Fruit fly (Drosophila melanogaster) whole organism, wandering third instar larva: ENCODE results near the gene Spec2.

Source experiments
- CG32264 ChIP-seq: fragments of 200-800 bp; sonication (Bioruptor generic); optimal IDR thresholded peaks from 2 replicates; lab custom pipeline; 2016; ENCODE audit warnings: missing biosample characterization, missing genetic modification characterization
- CG9705 ChIP-seq: fragments of 200-800 bp; sonication (Bioruptor generic); optimal IDR thresholded peaks from 2 replicates; lab custom pipeline; 2018; ENCODE audit warnings: missing biosample characterization, mild to moderate bottlenecking, missing genetic modification characterization
- CrebA ChIP-seq: fragments of 200-800 bp; sonication (Bioruptor generic); optimal IDR thresholded peaks from 2 replicates; lab custom pipeline; 2016; ENCODE audit warnings: missing biosample characterization, mild to moderate bottlenecking, missing genetic modification characterization, borderline replicate concordance
- Dfd ChIP-seq: fragments of >200 bp; optimal IDR thresholded peaks from 2 replicates; lab custom pipeline; 2017; ENCODE audit warnings: missing biosample characterization, missing genetic modification characterization
- Dif ChIP-seq: fragments of 200-275, 200-300 bp; sonication (Bioruptor generic); optimal IDR thresholded peaks from 2 replicates; lab custom pipeline; 2018; ENCODE audit warnings: missing biosample characterization, missing genetic modification characterization; ENCODE audit not compliant: partially characterized antibody
- HLH106 ChIP-seq: fragments of 200-800 bp; optimal IDR thresholded peaks from 3 replicates; lab custom pipeline; 2019; ENCODE audit warnings: missing biosample characterization, mild to moderate bottlenecking, missing genetic modification characterization, moderate library complexity
- Hnf4 ChIP-seq: fragments of 200-800 bp; sonication (Bioruptor generic); optimal IDR thresholded peaks from 2 replicates; lab custom pipeline; 2016; ENCODE audit warnings: missing biosample characterization, mild to moderate bottlenecking, missing genetic modification characterization
- Hr78 ChIP-seq: fragments of >200 bp; optimal IDR thresholded peaks from 2 replicates; lab custom pipeline; 2017; ENCODE audit warnings: missing biosample characterization, missing genetic modification characterization
- Hr83 ChIP-seq: fragments of 200-300 bp; sonication (Bioruptor generic); optimal IDR thresholded peaks from 2 replicates; lab custom pipeline; 2016; ENCODE audit warnings: missing biosample characterization, mild to moderate bottlenecking, missing genetic modification characterization, moderate library complexity; ENCODE audit not compliant: poor library complexity, severe bottlenecking
- Mio ChIP-seq: sonication (Bioruptor generic); optimal IDR thresholded peaks from 2 replicates; lab custom pipeline; 2016; ENCODE audit warnings: missing biosample characterization, missing genetic modification characterization
- Myc ChIP-seq: fragments of >200 bp; optimal IDR thresholded peaks from 2 replicates; lab custom pipeline; 2017
- OdsH ChIP-seq: fragments of 200-800 bp; sonication (Bioruptor generic); optimal IDR thresholded peaks from 2 replicates; lab custom pipeline; 2016; ENCODE audit warnings: missing biosample characterization, mild to moderate bottlenecking, missing genetic modification characterization
- Rel ChIP-seq, 2 experiments: fragments of 200-800 bp; sonication (Bioruptor generic) in 1 of 2; optimal IDR thresholded peaks; 2 replicates in 1 of 2; 3 replicates in 1 of 2; lab custom pipeline; 2016 to 2019; ENCODE audit warnings: mild to moderate bottlenecking in 2 of 2, missing biosample characterization in 2 of 2, missing genetic modification characterization in 2 of 2, moderate library complexity in 1 of 2
- Sp1 ChIP-seq: fragments of 200-800 bp; sonication (Bioruptor generic); optimal IDR thresholded peaks from 3 replicates; lab custom pipeline; 2019; ENCODE audit warnings: missing biosample characterization, mild to moderate bottlenecking, missing genetic modification characterization, moderate library complexity
- Vsx2 ChIP-seq: fragments of 200-300, 225-300 bp; sonication (Bioruptor generic); optimal IDR thresholded peaks from 2 replicates; lab custom pipeline; 2018; ENCODE audit warnings: missing biosample characterization, missing genetic modification characterization; ENCODE audit not compliant: partially characterized antibody
- br ChIP-seq: fragments of 200-800 bp; sonication (Bioruptor generic); optimal IDR thresholded peaks from 2 replicates; lab custom pipeline; 2016; ENCODE audit warnings: missing biosample characterization, missing genetic modification characterization
- brk ChIP-seq: fragments of 200-800 bp; sonication (Bioruptor generic); optimal IDR thresholded peaks from 2 replicates; lab custom pipeline; 2016; ENCODE audit warnings: missing biosample characterization, mild to moderate bottlenecking, missing genetic modification characterization
- dl ChIP-seq, 2 experiments: fragments of 175-275, 200-275 bp in 1 of 2; fragments of 200-275 bp in 1 of 2; sonication (Bioruptor generic); optimal IDR thresholded peaks; lab custom pipeline; 2018; ENCODE audit warnings: mild to moderate bottlenecking in 2 of 2, missing biosample characterization in 2 of 2, missing genetic modification characterization in 2 of 2, moderate library complexity in 2 of 2; ENCODE audit not compliant: partially characterized antibody in 2 of 2, insufficient read depth in 1 of 2
- dsf ChIP-seq: sonication (Bioruptor generic); optimal IDR thresholded peaks from 2 replicates; lab custom pipeline; 2016; ENCODE audit warnings: missing biosample characterization, missing genetic modification characterization, borderline replicate concordance
- ey ChIP-seq: fragments of 200-800 bp; sonication (Bioruptor generic); optimal IDR thresholded peaks from 2 replicates; lab custom pipeline; 2016; ENCODE audit warnings: missing biosample characterization, missing genetic modification characterization
- foxo ChIP-seq, 2 experiments: fragments of 200-800 bp; sonication (Bioruptor generic); optimal IDR thresholded peaks; 2 replicates in 1 of 2; 3 replicates in 1 of 2; lab custom pipeline; 2016 to 2017; ENCODE audit warnings: missing biosample characterization in 2 of 2, missing genetic modification characterization in 2 of 2
- fru ChIP-seq: fragments of 200-800 bp; sonication (Bioruptor generic); optimal IDR thresholded peaks from 3 replicates; lab custom pipeline; 2016; ENCODE audit warnings: missing biosample characterization, mild to moderate bottlenecking, missing genetic modification characterization
- h ChIP-seq: fragments of 200-800 bp; sonication (Bioruptor generic); optimal IDR thresholded peaks from 3 replicates; lab custom pipeline; 2016; ENCODE audit warnings: missing biosample characterization, mild to moderate bottlenecking, missing genetic modification characterization
- jim ChIP-seq: fragments of 175-275, 200-325 bp; sonication (Bioruptor generic); optimal IDR thresholded peaks from 2 replicates; lab custom pipeline; 2016; ENCODE audit warnings: missing biosample characterization, mild to moderate bottlenecking, missing genetic modification characterization
- lola ChIP-seq: fragments of >200 bp; optimal IDR thresholded peaks from 2 replicates; lab custom pipeline; 2017; ENCODE audit warnings: missing biosample characterization, missing genetic modification characterization
- pan ChIP-seq: fragments of >200 bp; optimal IDR thresholded peaks from 2 replicates; lab custom pipeline; 2017
- psq ChIP-seq: fragments of 200-800 bp; sonication (Bioruptor generic); optimal IDR thresholded peaks from 3 replicates; lab custom pipeline; 2017; ENCODE audit warnings: missing biosample characterization, mild to moderate bottlenecking, missing genetic modification characterization, moderate library complexity
- rgr ChIP-seq: fragments of 200-800 bp; sonication (Bioruptor generic); optimal IDR thresholded peaks from 3 replicates; lab custom pipeline; 2016; ENCODE audit warnings: missing biosample characterization, mild to moderate bottlenecking, missing genetic modification characterization
- sv ChIP-seq: fragments of 200-800 bp; sonication (Bioruptor generic); optimal IDR thresholded peaks from 3 replicates; lab custom pipeline; 2016; ENCODE audit warnings: missing biosample characterization, missing genetic modification characterization
- tai ChIP-seq: sonication (Bioruptor generic); optimal IDR thresholded peaks from 2 replicates; lab custom pipeline; 2016; ENCODE audit warnings: missing biosample characterization, missing genetic modification characterization
- woc ChIP-seq: sonication (Bioruptor generic); optimal IDR thresholded peaks from 2 replicates; lab custom pipeline; 2016; ENCODE audit warnings: missing biosample characterization, mild to moderate bottlenecking, missing genetic modification characterization

Gene Spec2

dm6 chr3R:5601044-5601523 is 22.8 kb downstream of the Spec2 start, which contains the start of the genes kra and SecS:
kra (minus strand) TSS chr3R:5601136.
SecS (plus strand) TSS chr3R:5601433.
- TF ChIP-seq Mio (GFP tag; lab: Kevin White, UChicago) (no peak), HLH106 (peak; percentile 64), Vsx2 (no peak), Dif (GFP tag; lab: Kevin White, UChicago) (peak; percentile 33), woc (GFP tag; lab: Kevin White, UChicago) (peak; percentile 46), Rel (GFP tag; optimal IDR thresholded peaks at IDR 0.05; lab: Kevin White, UChicago) (peak; percentile 42), Rel (tag; optimal IDR thresholded peaks at IDR 0.05; lab: Kevin White, UChicago) (peak; percentile 17), dsf (peak; percentile 58), Hnf4 (GFP tag; lab: Kevin White, UChicago) (peak; percentile 71), h (peak; percentile 60), rgr (GFP tag; lab: Kevin White, UChicago) (peak; percentile 69), tai (GFP tag; lab: Kevin White, UChicago) (no peak), CG9705 (GFP tag; lab: Kevin White, UChicago) (peak; percentile 40), OdsH (GFP tag; lab: Kevin White, UChicago) (peak; percentile 56), sv (GFP tag; lab: Kevin White, UChicago) (peak; percentile 50), fru (GFP tag; lab: Kevin White, UChicago) (peak; percentile 69), ey (peak; percentile 63), br (GFP tag; lab: Kevin White, UChicago) (peak; percentile 72), Dfd (GFP tag; lab: Kevin White, UChicago) (no peak), Sp1 (GFP tag; lab: Kevin White, UChicago) (peak; percentile 64), foxo (GFP tag; optimal IDR thresholded peaks at IDR 0.05; lab: Kevin White, UChicago) (peak in 1 of 2 experiments; percentile 77), Hr83 (GFP tag; lab: Kevin White, UChicago) (peak; percentile 68), dl (GFP tag; optimal IDR thresholded peaks at IDR 0.05; lab: Kevin White, UChicago; ENCODE audit: insufficient read depth in 1 of 2, partially characterized antibody in 2 of 2) (no peak)

- peak; percentile 96 for TF ChIP-seq psq (GFP tag; lab: Kevin White, UChicago)
- peak; percentile 8 to 39 for TF ChIP-seq dl (GFP tag; optimal IDR thresholded peaks at IDR 0.05; lab: Kevin White, UChicago; ENCODE audit: insufficient read depth in 1 of 2, partially characterized antibody in 2 of 2)
- TF ChIP-seq Hnf4 (GFP tag; lab: Kevin White, UChicago): peak; percentile 76
- peak; percentile 10 to 71 for TF ChIP-seq foxo (GFP tag; optimal IDR thresholded peaks at IDR 0.05; lab: Kevin White, UChicago)
- no peak for TF ChIP-seq dsf
- peak; percentile 71 for TF ChIP-seq Hr83 (GFP tag; lab: Kevin White, UChicago)
- peak; percentile 50 for TF ChIP-seq CG32264
- peak; percentile 35 for TF ChIP-seq Sp1 (GFP tag; lab: Kevin White, UChicago)
- peak; percentile 22 for TF ChIP-seq Myc (lab: Kevin White, UChicago)
- peak; percentile 75 for TF ChIP-seq brk (GFP tag; lab: Kevin White, UChicago)
- TF ChIP-seq h: peak; percentile 65
- TF ChIP-seq Rel (GFP tag; optimal IDR thresholded peaks at IDR 0.05; lab: Kevin White, UChicago): no peak
- peak; percentile 64 for TF ChIP-seq Rel (tag; optimal IDR thresholded peaks at IDR 0.05; lab: Kevin White, UChicago)
- TF ChIP-seq Dif (GFP tag; lab: Kevin White, UChicago): peak; percentile 64
- TF ChIP-seq br (GFP tag; lab: Kevin White, UChicago): peak; percentile 28
- TF ChIP-seq jim (GFP tag; lab: Kevin White, UChicago): no peak
- TF ChIP-seq CrebA (GFP tag; lab: Kevin White, UChicago): no peak
- no peak for TF ChIP-seq Hr78 (GFP tag; lab: Kevin White, UChicago)
- peak; percentile 1 for TF ChIP-seq fru (GFP tag; lab: Kevin White, UChicago)
- TF ChIP-seq rgr (GFP tag; lab: Kevin White, UChicago): peak; percentile 52
These were observed 23.4 kb downstream of the Spec2 start for dm6 chr3R:5600361-5601043.

dm6 chr3R:5599521-5600360 is 24.2 kb downstream of the Spec2 start:
- peak in 1 of 2 experiments; percentile 56 for TF ChIP-seq dl (GFP tag; optimal IDR thresholded peaks at IDR 0.05; lab: Kevin White, UChicago; ENCODE audit: insufficient read depth in 1 of 2, partially characterized antibody in 2 of 2)
- TF ChIP-seq sv (GFP tag; lab: Kevin White, UChicago): no peak
- TF ChIP-seq Hr83 (GFP tag; lab: Kevin White, UChicago): peak; percentile 27
- no peak for TF ChIP-seq pan (lab: Kevin White, UChicago)
- no peak for TF ChIP-seq CG32264
- peak; percentile 1 for TF ChIP-seq woc (GFP tag; lab: Kevin White, UChicago)
- TF ChIP-seq Vsx2: no peak
- TF ChIP-seq OdsH (GFP tag; lab: Kevin White, UChicago): peak; percentile 16
- TF ChIP-seq Hnf4 (GFP tag; lab: Kevin White, UChicago): no peak
- TF ChIP-seq rgr (GFP tag; lab: Kevin White, UChicago): no peak
- no peak for TF ChIP-seq fru (GFP tag; lab: Kevin White, UChicago)
- TF ChIP-seq Myc (lab: Kevin White, UChicago): peak; percentile 39
- TF ChIP-seq Rel (GFP tag; optimal IDR thresholded peaks at IDR 0.05; lab: Kevin White, UChicago): no peak
- no peak for TF ChIP-seq Rel (tag; optimal IDR thresholded peaks at IDR 0.05; lab: Kevin White, UChicago)
- TF ChIP-seq h: no peak
- peak; percentile 55 for TF ChIP-seq jim (GFP tag; lab: Kevin White, UChicago)
- no peak for TF ChIP-seq lola
- TF ChIP-seq Sp1 (GFP tag; lab: Kevin White, UChicago): no peak
- peak; percentile 6 for TF ChIP-seq Dif (GFP tag; lab: Kevin White, UChicago)
- no peak for TF ChIP-seq HLH106
